Fruit fly (Drosophila melanogaster) whole organism, embryonic: Measurements from ENCODE around the gene Ubqn.
A peak's percentile ranks its signal among the peaks of the same experiment; 100 is the strongest.

Experiments used
- Adf1 ChIP-seq: fragments of 200-800 bp; sonication (Bioruptor generic); IDR thresholded peaks from 2 replicates; pipeline ENCODE4 v1.3.6; 2022; ENCODE audit warnings: missing biosample characterization, missing genetic modification characterization
- CG10274 ChIP-seq: fragments of 200-800 bp; sonication (Bioruptor generic); optimal IDR thresholded peaks from 3 replicates; lab custom pipeline; 2017; ENCODE audit warnings: missing biosample characterization, mild to moderate bottlenecking, missing genetic modification characterization
- CG10321 ChIP-seq: fragments of 200-800 bp; sonication (Bioruptor generic); IDR thresholded peaks from 2 replicates; pipeline ENCODE4 v1.3.6; 2022; ENCODE audit warnings: missing biosample characterization, missing genetic modification characterization
- CG10543 ChIP-seq: fragments of 200-800 bp; sonication (Bioruptor generic); optimal IDR thresholded peaks from 3 replicates; lab custom pipeline; 2017; ENCODE audit warnings: missing biosample characterization, mild to moderate bottlenecking, missing genetic modification characterization, moderate library complexity
- CG10565 ChIP-seq: fragments of 200-800 bp; sonication (Bioruptor generic); optimal IDR thresholded peaks from 3 replicates; lab custom pipeline; 2016; ENCODE audit warnings: missing biosample characterization, mild to moderate bottlenecking, missing genetic modification characterization
- CG12391 ChIP-seq: fragments of 200-800 bp; sonication (Bioruptor generic); optimal IDR thresholded peaks from 3 replicates; lab custom pipeline; 2018; ENCODE audit warnings: missing biosample characterization, mild to moderate bottlenecking, missing genetic modification characterization, moderate library complexity
- CG12769 ChIP-seq: fragments of 200-800 bp; sonication (Bioruptor generic); optimal IDR thresholded peaks from 2 replicates; lab custom pipeline; 2019; ENCODE audit warnings: missing biosample characterization, mild to moderate bottlenecking, missing genetic modification characterization, moderate library complexity
- CG16779 ChIP-seq: fragments of 200-800 bp; sonication (Bioruptor generic); IDR thresholded peaks from 2 replicates; pipeline ENCODE4 v1.3.6; 2022; ENCODE audit warnings: missing biosample characterization, missing genetic modification characterization
- CG17385 ChIP-seq: fragments of 200-800 bp; sonication (Bioruptor generic); optimal IDR thresholded peaks from 3 replicates; lab custom pipeline; 2018; ENCODE audit warnings: missing biosample characterization, mild to moderate bottlenecking, missing genetic modification characterization
- CG17829 ChIP-seq: fragments of 200-800 bp; optimal IDR thresholded peaks from 2 replicates; lab custom pipeline; 2019; ENCODE audit warnings: missing biosample characterization, mild to moderate bottlenecking, missing genetic modification characterization, moderate library complexity
- CG18011 ChIP-seq: fragments of 200-800 bp; sonication (Bioruptor generic); optimal IDR thresholded peaks from 2 replicates; lab custom pipeline; 2017; ENCODE audit warnings: missing biosample characterization, missing genetic modification characterization, mild to moderate bottlenecking, moderate library complexity, missing genotype
- CG2678 ChIP-seq: fragments of 200-800 bp; sonication (Bioruptor generic); optimal IDR thresholded peaks from 3 replicates; lab custom pipeline; 2019; ENCODE audit warnings: missing biosample characterization, mild to moderate bottlenecking, missing genetic modification characterization, moderate library complexity
- CG31388 ChIP-seq: fragments of 200-800 bp; sonication (Bioruptor generic); optimal IDR thresholded peaks from 2 replicates; lab custom pipeline; 2016; ENCODE audit warnings: missing biosample characterization, missing genetic modification characterization
- CG32532 ChIP-seq: fragments of 200-800 bp; sonication (Bioruptor generic); IDR thresholded peaks from 2 replicates; pipeline ENCODE4 v1.3.6; 2022; ENCODE audit warnings: missing biosample characterization, missing genetic modification characterization
- CG33557 ChIP-seq: fragments of 200-800 bp; sonication (Bioruptor generic); optimal IDR thresholded peaks from 2 replicates; lab custom pipeline; 2019; ENCODE audit warnings: missing biosample characterization, mild to moderate bottlenecking, missing genetic modification characterization, moderate library complexity
- CG42726 ChIP-seq: fragments of 200-800 bp; sonication (Bioruptor generic); IDR thresholded peaks from 2 replicates; pipeline ENCODE4 v1.3.6; 2022; ENCODE audit warnings: missing biosample characterization, missing genetic modification characterization; ENCODE audit not compliant: partially characterized antibody
- CG7745 ChIP-seq: fragments of 200-800 bp; sonication (Bioruptor generic); optimal IDR thresholded peaks from 2 replicates; lab custom pipeline; 2018; ENCODE audit warnings: missing biosample characterization, mild to moderate bottlenecking, missing genetic modification characterization, moderate library complexity
- CG7987 ChIP-seq: fragments of 200-800 bp; sonication (Bioruptor generic); optimal IDR thresholded peaks from 2 replicates; lab custom pipeline; 2018; ENCODE audit warnings: missing biosample characterization, mild to moderate bottlenecking, missing genetic modification characterization, moderate library complexity
- CG8281 ChIP-seq: fragments of 200-800 bp; sonication (Bioruptor generic); optimal IDR thresholded peaks from 2 replicates; lab custom pipeline; 2018; ENCODE audit warnings: missing biosample characterization, mild to moderate bottlenecking, missing genetic modification characterization, moderate library complexity
- CG8388 ChIP-seq: fragments of 200-800 bp; sonication (Bioruptor generic); optimal IDR thresholded peaks from 2 replicates; lab custom pipeline; 2019; ENCODE audit warnings: missing biosample characterization, mild to moderate bottlenecking, missing genetic modification characterization, moderate library complexity
- CG9727 ChIP-seq: fragments of 200-800 bp; sonication (Bioruptor generic); optimal IDR thresholded peaks from 3 replicates; lab custom pipeline; 2017; ENCODE audit warnings: missing biosample characterization, mild to moderate bottlenecking, missing genetic modification characterization
- CG9817 ChIP-seq: fragments of 200-800 bp; sonication (Bioruptor generic); optimal IDR thresholded peaks from 2 replicates; lab custom pipeline; 2018; ENCODE audit warnings: missing biosample characterization, mild to moderate bottlenecking, missing genetic modification characterization, moderate library complexity
- CG9876 ChIP-seq: fragments of 200-800 bp; sonication (Bioruptor generic); optimal IDR thresholded peaks from 2 replicates; lab custom pipeline; 2016; ENCODE audit warnings: missing biosample characterization, missing genetic modification characterization
- Dfd ChIP-seq, 2 experiments: fragments of >200 bp; optimal IDR thresholded peaks; 2 replicates each; lab custom pipeline; 2017; ENCODE audit warnings: missing biosample characterization in 2 of 2, missing genetic modification characterization in 2 of 2
- Fer3 ChIP-seq: fragments of 200-800 bp; sonication (Bioruptor generic); optimal IDR thresholded peaks from 2 replicates; lab custom pipeline; 2018; ENCODE audit warnings: missing biosample characterization, mild to moderate bottlenecking, missing genetic modification characterization, moderate library complexity
- HHEX ChIP-seq: fragments of 200-800 bp; sonication (Bioruptor generic); optimal IDR thresholded peaks from 3 replicates; lab custom pipeline; 2017; ENCODE audit warnings: missing biosample characterization, mild to moderate bottlenecking, missing genetic modification characterization, missing genetic modification reagents
- Hmx ChIP-seq: fragments of 200-800 bp; sonication (Bioruptor generic); optimal IDR thresholded peaks from 2 replicates; lab custom pipeline; 2016; ENCODE audit warnings: missing biosample characterization, missing genetic modification characterization
- Meics ChIP-seq: fragments of 200-800 bp; sonication (Bioruptor generic); optimal IDR thresholded peaks from 2 replicates; lab custom pipeline; 2017; ENCODE audit warnings: missing biosample characterization, mild to moderate bottlenecking, missing genetic modification characterization
- Oli ChIP-seq: fragments of 200-800 bp; sonication (Bioruptor generic); optimal IDR thresholded peaks from 2 replicates; lab custom pipeline; 2018; ENCODE audit warnings: missing biosample characterization, mild to moderate bottlenecking, missing genetic modification characterization, moderate library complexity
- PHDP ChIP-seq: fragments of 200-800 bp; sonication (Bioruptor generic); optimal IDR thresholded peaks from 3 replicates; lab custom pipeline; 2018; ENCODE audit warnings: missing biosample characterization, mild to moderate bottlenecking, missing genetic modification characterization, moderate library complexity
- Rx ChIP-seq: fragments of 200-800 bp; sonication (Bioruptor generic); IDR thresholded peaks from 2 replicates; pipeline ENCODE4 v1.3.6; 2022; ENCODE audit warnings: missing biosample characterization, missing genetic modification characterization
- Sry-δ ChIP-seq: fragments of 200-800 bp; sonication (Bioruptor generic); optimal IDR thresholded peaks from 2 replicates; lab custom pipeline; 2016; ENCODE audit warnings: missing biosample characterization, missing genetic modification characterization
- Xbp1 ChIP-seq: fragments of 200-800 bp; sonication (Bioruptor generic); optimal IDR thresholded peaks from 3 replicates; lab custom pipeline; 2016; ENCODE audit warnings: missing biosample characterization, mild to moderate bottlenecking, missing genetic modification characterization
- ci ChIP-seq: fragments of 200-800 bp; sonication (Bioruptor generic); IDR thresholded peaks from 3 replicates; pipeline ENCODE4 v1.3.6; 2022; ENCODE audit warnings: missing biosample characterization, missing genetic modification characterization
- dpn ChIP-seq, 2 experiments: fragments of 200-800 bp; sonication (Bioruptor generic); optimal IDR thresholded peaks; 3 replicates each; lab custom pipeline; 2016; ENCODE audit warnings: missing biosample characterization in 2 of 2, missing genetic modification characterization in 2 of 2
- her ChIP-seq: fragments of 200-800 bp; sonication (Bioruptor generic); optimal IDR thresholded peaks from 2 replicates; lab custom pipeline; 2016; ENCODE audit warnings: missing biosample characterization, missing genetic modification characterization
- ind ChIP-seq: fragments of 200-800 bp; sonication (Bioruptor generic); optimal IDR thresholded peaks from 3 replicates; lab custom pipeline; 2016; ENCODE audit warnings: missing biosample characterization, missing genetic modification characterization
- kah ChIP-seq: fragments of 200-800 bp; sonication (Bioruptor generic); optimal IDR thresholded peaks from 2 replicates; lab custom pipeline; 2018; ENCODE audit warnings: missing biosample characterization, mild to moderate bottlenecking, missing genetic modification characterization
- lilli ChIP-seq: fragments of 200-800 bp; sonication (Bioruptor generic); optimal IDR thresholded peaks from 3 replicates; lab custom pipeline; 2016; ENCODE audit warnings: missing biosample characterization, missing genetic modification characterization
- lov ChIP-seq, 2 experiments: fragments of 200-800 bp in 1 of 2; fragments of >200 bp in 1 of 2; sonication (Bioruptor generic) in 1 of 2; IDR thresholded peaks in 1 of 2; optimal IDR thresholded peaks in 1 of 2; 2 replicates in 1 of 2; 3 replicates in 1 of 2; pipeline versions ENCODE4 v1.3.6 to Lab custom; 2017 to 2022; ENCODE audit warnings: missing biosample characterization in 1 of 2, missing genetic modification characterization in 1 of 2
- pita ChIP-seq: fragments of 200-800 bp; sonication (Bioruptor generic); optimal IDR thresholded peaks from 2 replicates; lab custom pipeline; 2017; ENCODE audit warnings: missing biosample characterization, mild to moderate bottlenecking, missing genetic modification characterization
- psq ChIP-seq: fragments of 200-800 bp; sonication (Bioruptor generic); optimal IDR thresholded peaks from 2 replicates; lab custom pipeline; 2017; ENCODE audit warnings: missing biosample characterization, missing genetic modification characterization
- rib ChIP-seq: fragments of 200-800 bp; sonication (Bioruptor generic); IDR thresholded peaks from 2 replicates; pipeline ENCODE4 v1.3.6; 2022; ENCODE audit warnings: missing biosample characterization, missing genetic modification characterization
- sc ChIP-seq, 3 experiments: fragments of >200 bp in 2 of 3; fragments of 200-800 bp in 1 of 3; sonication (Bioruptor generic) in 1 of 3; optimal IDR thresholded peaks; 2 replicates in 2 of 3; 3 replicates in 1 of 3; lab custom pipeline; 2017; ENCODE audit warnings: mild to moderate bottlenecking in 1 of 3, missing biosample characterization in 1 of 3, missing genetic modification characterization in 1 of 3, missing genetic modification reagents in 1 of 3
- slbo ChIP-seq: fragments of 200-800 bp; sonication (Bioruptor generic); IDR thresholded peaks from 2 replicates; pipeline ENCODE4 v1.3.6; 2022; ENCODE audit warnings: missing biosample characterization, missing genetic modification characterization
- stwl ChIP-seq: fragments of 200-800 bp; sonication (Bioruptor generic); optimal IDR thresholded peaks from 3 replicates; lab custom pipeline; 2018; ENCODE audit warnings: missing biosample characterization, mild to moderate bottlenecking, missing genetic modification characterization, moderate library complexity
- tgo ChIP-seq: fragments of 200-800 bp; sonication (Bioruptor generic); IDR thresholded peaks from 3 replicates; pipeline ENCODE4 v1.3.6; 2022; ENCODE audit warnings: missing biosample characterization, missing genetic modification characterization
- twi ChIP-seq: fragments of 200-800 bp; optimal IDR thresholded peaks from 2 replicates; lab custom pipeline; 2019; ENCODE audit warnings: missing biosample characterization, mild to moderate bottlenecking, missing genetic modification characterization, moderate library complexity
- unpg ChIP-seq: fragments of 200-800 bp; sonication (Bioruptor generic); optimal IDR thresholded peaks from 3 replicates; lab custom pipeline; 2018; ENCODE audit warnings: missing biosample characterization, mild to moderate bottlenecking, missing genetic modification characterization, moderate library complexity

Gene Ubqn

DNA sequence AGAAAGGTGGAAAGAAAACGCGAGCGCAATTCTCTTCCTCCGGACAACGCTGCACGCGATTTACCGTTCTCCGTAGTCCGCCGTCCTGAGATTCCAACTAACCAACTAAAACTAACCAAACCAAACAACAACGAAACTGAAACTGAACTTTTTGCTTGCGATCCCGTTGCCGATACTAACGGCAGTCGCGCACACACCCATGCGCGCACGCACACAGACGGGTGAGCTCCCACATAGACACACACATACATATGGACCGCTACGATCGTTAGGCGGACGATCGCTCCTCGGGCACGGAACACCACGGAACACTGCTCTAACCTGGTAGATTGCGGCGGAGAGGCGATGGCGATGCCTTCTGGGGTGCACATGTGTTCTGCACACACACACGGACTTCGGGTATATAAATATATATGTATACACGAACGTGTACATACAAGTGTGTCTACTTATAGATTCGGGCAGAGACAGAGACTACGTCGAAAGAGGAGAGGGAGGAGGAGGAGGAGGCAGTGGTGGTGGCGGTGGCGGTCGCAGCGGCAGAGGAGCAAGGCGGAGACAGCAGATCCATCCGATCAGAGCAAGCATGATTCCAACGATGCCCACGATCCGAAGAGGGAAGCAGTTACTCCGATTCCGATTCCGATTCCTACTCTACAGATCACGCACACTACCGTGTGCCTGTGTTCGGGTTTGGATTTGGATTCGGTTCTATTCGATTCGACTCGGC lies 29.5 kb downstream of the Ubqn start, which contains the start of gene meso18E:
TSS of gene meso18E (minus strand) at position 148 of the 730 bp plus-strand sequence.
- TF ChIP-seq CG33557 (GFP tag; lab: Kevin White, UChicago) = no peak
- no peak for TF ChIP-seq psq (GFP tag; lab: Kevin White, UChicago)
- TF ChIP-seq CG18011 (GFP tag; lab: Kevin White, UChicago) = no peak
- TF ChIP-seq CG8388 (GFP tag; lab: Kevin White, UChicago) = no peak
- TF ChIP-seq CG17385 (GFP tag; lab: Kevin White, UChicago) = no peak
- no peak for TF ChIP-seq Xbp1
- TF ChIP-seq CG31388 = no peak
- peak; percentile 69 for TF ChIP-seq CG10543 (GFP tag; lab: Kevin White, UChicago)
- TF ChIP-seq CG17829 (tag; lab: Kevin White, UChicago) = no peak
- TF ChIP-seq Hmx (GFP tag; lab: Kevin White, UChicago) = no peak
- TF ChIP-seq unpg (GFP tag; lab: Kevin White, UChicago) = no peak
- TF ChIP-seq CG10274 (GFP tag; lab: Kevin White, UChicago) = no peak
- TF ChIP-seq CG7987 (GFP tag; lab: Kevin White, UChicago) = no peak
- TF ChIP-seq CG9727 (GFP tag; lab: Kevin White, UChicago) = no peak
- no peak for TF ChIP-seq ci
- TF ChIP-seq stwl (tag; lab: Kevin White, UChicago) = no peak
- TF ChIP-seq lilli = no peak
- no peak for TF ChIP-seq CG9876 (GFP tag; lab: Kevin White, UChicago)
- no peak for TF ChIP-seq Rx (GFP tag; lab: Robert Waterston, UW)
- no peak for TF ChIP-seq Oli
- TF ChIP-seq CG9817 = no peak
- TF ChIP-seq ind = no peak
- TF ChIP-seq lov (optimal IDR thresholded peaks at IDR 0.05; lab: Kevin White, UChicago) = no peak
- no peak for TF ChIP-seq lov (GFP tag; IDR thresholded peaks at IDR 0.05; lab: Robert Waterston, UW)
- no peak for TF ChIP-seq sc (optimal IDR thresholded peaks at IDR 0.05; lab: Kevin White, UChicago)
- TF ChIP-seq sc (GFP tag; optimal IDR thresholded peaks at IDR 0.05; lab: Kevin White, UChicago) = no peak
- no peak for TF ChIP-seq pita
- no peak for TF ChIP-seq PHDP (tag; lab: Kevin White, UChicago)
- peak in 1 of 2 experiments; percentile 1 for TF ChIP-seq Dfd (GFP tag; optimal IDR thresholded peaks at IDR 0.05; lab: Kevin White, UChicago)
- no peak for TF ChIP-seq CG8281 (tag; lab: Kevin White, UChicago)
- TF ChIP-seq HHEX (GFP tag; lab: Kevin White, UChicago) = no peak
- no peak for TF ChIP-seq CG16779 (GFP tag; lab: Robert Waterston, UW)
- no peak for TF ChIP-seq CG12391 (tag; lab: Kevin White, UChicago)
- no peak for TF ChIP-seq CG2678 (tag; lab: Kevin White, UChicago)
- TF ChIP-seq Meics (GFP tag; lab: Kevin White, UChicago) = no peak
- TF ChIP-seq rib (GFP tag; lab: Robert Waterston, UW) = no peak
- peak; percentile 91 for TF ChIP-seq twi (tag; lab: Kevin White, UChicago)
- TF ChIP-seq her (GFP tag; lab: Kevin White, UChicago) = no peak
- peak; percentile 65 for TF ChIP-seq Adf1
- no peak for TF ChIP-seq CG10565
- TF ChIP-seq CG10321 (GFP tag; lab: Robert Waterston, UW) = no peak
- no peak for TF ChIP-seq CG32532 (GFP tag; lab: Robert Waterston, UW)
- no peak for TF ChIP-seq Sry-δ (GFP tag; lab: Kevin White, UChicago)
- TF ChIP-seq CG42726 = no peak
- TF ChIP-seq CG7745 (tag; lab: Kevin White, UChicago) = no peak
- TF ChIP-seq Fer3 (tag; lab: Kevin White, UChicago) = no peak
- TF ChIP-seq slbo (GFP tag; lab: Robert Waterston, UW) = no peak
- no peak for TF ChIP-seq tgo
- no peak for TF ChIP-seq kah
- TF ChIP-seq dpn (GFP tag; optimal IDR thresholded peaks at IDR 0.05; lab: Kevin White, UChicago) = no peak
- peak; percentile 86 for TF ChIP-seq CG12769 (tag; lab: Kevin White, UChicago)
